Worm (Caenorhabditis elegans): ENCODE results near the gene BE10.4.

- TF ChIP-seq ZK185.1 (tag; optimal IDR thresholded peaks at IDR 0.05; ENCODE audit: poor library complexity, severe bottlenecking) (no peak), unc-62 (GFP tag; optimal IDR thresholded peaks at IDR 0.05) (no peak), madf-10 (tag; optimal IDR thresholded peaks at IDR 0.05) (no peak), unc-130 (GFP tag; optimal IDR thresholded peaks at IDR 0.05) (no peak), mxl-1 (tag; optimal IDR thresholded peaks at IDR 0.05) (no peak)
Measured at ce11 chrIII:12800529-12800928, 12.8 kb upstream of the BE10.4 start.
